Fruit fly (Drosophila melanogaster) whole organism, embryonic: ENCODE results near the gene Gr98b.

Experiments used
- CG9437 ChIP-seq: fragments of 200-800 bp; sonication (Bioruptor generic); optimal IDR thresholded peaks from 2 replicates; lab custom pipeline; 2018; ENCODE audit warnings: missing biosample characterization, mild to moderate bottlenecking, missing genetic modification characterization
- vvl ChIP-seq: fragments of 200-800 bp; sonication (Bioruptor generic); IDR thresholded peaks from 2 replicates; pipeline ENCODE4 v1.3.6; 2022; ENCODE audit warnings: missing biosample characterization, missing genetic modification characterization

dm6 chr3R:27557970-27558659 is 15.8 kb downstream of the Gr98b start:
- TF ChIP-seq vvl (GFP tag; lab: Robert Waterston, UW) (0 out of 2 replicates have a peak, but pooled peaks have one; percentile 21), CG9437 (GFP tag; lab: Kevin White, UChicago) (no peak)
